Worm (Caenorhabditis elegans): ENCODE results near the gene alh-3.

DNA sequence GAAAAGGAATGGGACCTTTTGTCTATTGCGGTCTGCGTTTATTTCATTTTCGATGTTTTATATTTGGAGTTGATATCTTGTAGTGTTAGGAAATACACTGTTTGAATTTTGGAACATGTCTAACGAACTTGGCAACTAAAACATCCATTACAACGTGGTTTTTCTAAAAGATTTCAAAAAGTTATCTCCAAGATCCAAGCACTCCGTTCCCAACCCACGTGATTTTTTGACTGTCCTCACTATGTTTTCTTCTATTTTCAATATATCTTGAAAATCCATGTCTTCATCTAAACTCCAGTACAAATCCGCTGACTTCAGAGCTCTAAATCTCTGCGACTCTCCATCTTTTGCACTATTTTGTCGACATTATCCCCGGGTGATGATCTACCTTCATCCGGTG, 20.8 kb upstream of the alh-3 start, which contains the start of gene F13H10.9:
- TF ChIP-seq cog-1 (tag; optimal IDR thresholded peaks at IDR 0.05): no peak
- no peak for TF ChIP-seq flt-1 (GFP tag; IDR thresholded peaks at IDR 0.05)
- no peak for TF ChIP-seq ztf-29 (GFP tag; IDR thresholded peaks at IDR 0.05)
- TF ChIP-seq ref-1 (GFP tag; conservative IDR thresholded peaks at IDR 0.05): no peak
- no peak for TF ChIP-seq T22C8.4 (GFP tag; IDR thresholded peaks at IDR 0.05)
- no peak for TF ChIP-seq ztf-23 (GFP tag; IDR thresholded peaks at IDR 0.05)
- no peak for TF ChIP-seq tab-1 (GFP tag; IDR thresholded peaks at IDR 0.05)
- TF ChIP-seq klf-2 (GFP tag; conservative IDR thresholded peaks at IDR 0.05): no peak
- TF ChIP-seq med-1 (GFP tag; optimal IDR thresholded peaks at IDR 0.05; ENCODE audit: insufficient read depth): no peak
